Fruit fly (Drosophila melanogaster): ENCODE data around the gene 4E-T.
"Not testable (repeated sequence)": the region's sequence is repeated elsewhere in the genome, so short reads cannot be mapped to it uniquely, and the experiment has no call there.

DNA sequence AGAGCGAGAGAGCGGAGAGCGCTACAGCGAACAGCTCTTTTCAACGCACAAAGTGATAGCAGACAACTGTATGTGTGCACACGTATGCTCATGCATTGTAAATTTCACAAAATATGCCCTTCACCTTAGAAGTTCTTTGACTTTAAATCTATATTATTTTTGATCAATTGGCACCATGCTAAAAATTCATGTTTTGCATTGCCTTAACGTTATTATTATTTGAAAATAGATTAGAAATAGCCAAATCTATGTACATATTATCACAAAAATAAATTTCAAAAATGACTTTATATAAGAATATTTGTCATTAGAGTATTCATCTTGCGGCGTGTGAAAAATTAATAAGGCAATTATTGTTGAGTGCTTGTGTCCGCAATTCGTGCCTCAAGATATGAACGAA is 50.2 kb downstream of the 4E-T start:
- TF ChIP-seq gfzf (GFP tag; optimal IDR thresholded peaks at IDR 0.05); ac (GFP tag; optimal IDR thresholded peaks at IDR 0.05); CG15073 (GFP tag; optimal IDR thresholded peaks at IDR 0.05); zfh1 (GFP tag; IDR thresholded peaks at IDR 0.05); CG10267 (tag; optimal IDR thresholded peaks at IDR 0.05); sd (tag; optimal IDR thresholded peaks at IDR 0.05); Camta (GFP tag; optimal IDR thresholded peaks at IDR 0.05); CG31224 (GFP tag; IDR thresholded peaks at IDR 0.05); CG11560 (tag; IDR thresholded peaks at IDR 0.05); CG6254 (GFP tag; optimal IDR thresholded peaks at IDR 0.05); ttk (GFP tag; IDR thresholded peaks at IDR 0.05); CG2129 (GFP tag; IDR thresholded peaks at IDR 0.05; ENCODE audit: partially characterized antibody); Rx (GFP tag; IDR thresholded peaks at IDR 0.05); mam (GFP tag; optimal IDR thresholded peaks at IDR 0.05): not testable (repeated sequence)
